Fruit fly (Drosophila melanogaster) whole organism, embryonic: ENCODE measurements around the gene mbt.
A peak's percentile ranks its signal among the peaks of the same experiment; 100 is the strongest.

ENCODE experiments used
- Atf-2 ChIP-seq: fragments of 200-800 bp; sonication (Bioruptor generic); optimal IDR thresholded peaks from 2 replicates; lab custom pipeline; 2016; ENCODE audit warnings: missing biosample characterization, missing genetic modification characterization
- BEAF-32 ChIP-seq: fragments of 200-800 bp; sonication (Bioruptor generic); optimal IDR thresholded peaks from 3 replicates; lab custom pipeline; 2017; ENCODE audit warnings: missing biosample characterization, missing genetic modification characterization, mild to moderate bottlenecking, moderate library complexity, missing genetic modification reagents
- BtbVII ChIP-seq: fragments of 200-800 bp; sonication (Bioruptor generic); optimal IDR thresholded peaks from 3 replicates; lab custom pipeline; 2017; ENCODE audit warnings: missing biosample characterization, mild to moderate bottlenecking, missing genetic modification characterization
- Bteb2 ChIP-seq: fragments of 200-800 bp; sonication (Bioruptor generic); optimal IDR thresholded peaks from 2 replicates; lab custom pipeline; 2016; ENCODE audit warnings: missing biosample characterization, missing genetic modification characterization
- CG10147 ChIP-seq: fragments of 200-800 bp; sonication (Bioruptor generic); optimal IDR thresholded peaks from 2 replicates; lab custom pipeline; 2019; ENCODE audit warnings: missing biosample characterization, mild to moderate bottlenecking, missing genetic modification characterization, moderate library complexity
- CG10462 ChIP-seq: fragments of 200-800 bp; sonication (Bioruptor generic); optimal IDR thresholded peaks from 2 replicates; lab custom pipeline; 2016; ENCODE audit warnings: missing biosample characterization, missing genetic modification characterization
- CG11560 ChIP-seq: fragments of 200-800 bp; sonication (Bioruptor generic); IDR thresholded peaks from 3 replicates; pipeline ENCODE4 v1.3.6; 2022; ENCODE audit warnings: missing biosample characterization, missing genetic modification characterization
- CG11695 ChIP-seq: fragments of 200-800 bp; sonication (Bioruptor generic); IDR thresholded peaks from 3 replicates; pipeline ENCODE4 v1.3.6; 2022; ENCODE audit warnings: missing biosample characterization, missing genetic modification characterization
- CG12769 ChIP-seq: fragments of 200-800 bp; sonication (Bioruptor generic); optimal IDR thresholded peaks from 2 replicates; lab custom pipeline; 2019; ENCODE audit warnings: missing biosample characterization, mild to moderate bottlenecking, missing genetic modification characterization, moderate library complexity
- CG12942 ChIP-seq: fragments of 200-800 bp; sonication (Bioruptor generic); optimal IDR thresholded peaks from 3 replicates; lab custom pipeline; 2016; ENCODE audit warnings: missing biosample characterization, missing genetic modification characterization
- CG13624 ChIP-seq: fragments of 200-800 bp; sonication (Bioruptor generic); optimal IDR thresholded peaks from 2 replicates; lab custom pipeline; 2016; ENCODE audit warnings: missing biosample characterization, missing genetic modification characterization
- CG13894 ChIP-seq: fragments of 200-800 bp; sonication (Bioruptor generic); optimal IDR thresholded peaks from 3 replicates; lab custom pipeline; 2018; ENCODE audit warnings: missing biosample characterization, mild to moderate bottlenecking, missing genetic modification characterization, moderate library complexity
- CG14050 ChIP-seq: fragments of 200-800 bp; sonication (Bioruptor generic); IDR thresholded peaks from 3 replicates; pipeline ENCODE4 v1.3.6; 2022; ENCODE audit warnings: missing biosample characterization, missing genetic modification characterization
- CG1602 ChIP-seq: fragments of 200-800 bp; sonication (Bioruptor generic); optimal IDR thresholded peaks from 3 replicates; lab custom pipeline; 2016; ENCODE audit warnings: missing biosample characterization, missing genetic modification characterization
- CG17359 ChIP-seq: fragments of 200-800 bp; sonication (Bioruptor generic); optimal IDR thresholded peaks from 3 replicates; lab custom pipeline; 2018; ENCODE audit warnings: missing biosample characterization, mild to moderate bottlenecking, missing genetic modification characterization, moderate library complexity
- CG1792 ChIP-seq: fragments of 200-800 bp; sonication (Bioruptor generic); optimal IDR thresholded peaks from 2 replicates; lab custom pipeline; 2016; ENCODE audit warnings: missing biosample characterization, missing genetic modification characterization
- CG18619 ChIP-seq: fragments of 200-800 bp; sonication (Bioruptor generic); optimal IDR thresholded peaks from 3 replicates; lab custom pipeline; 2017; ENCODE audit warnings: missing biosample characterization, mild to moderate bottlenecking, missing genetic modification characterization
- CG2120 ChIP-seq: fragments of 200-800 bp; sonication (Bioruptor generic); optimal IDR thresholded peaks from 3 replicates; lab custom pipeline; 2016; ENCODE audit warnings: missing biosample characterization, missing genetic modification characterization
- CG2678 ChIP-seq: fragments of 200-800 bp; sonication (Bioruptor generic); optimal IDR thresholded peaks from 3 replicates; lab custom pipeline; 2019; ENCODE audit warnings: missing biosample characterization, mild to moderate bottlenecking, missing genetic modification characterization, moderate library complexity
- CG30020 ChIP-seq: fragments of 200-800 bp; optimal IDR thresholded peaks from 2 replicates; lab custom pipeline; 2019; ENCODE audit warnings: missing biosample characterization, mild to moderate bottlenecking, missing genetic modification characterization, moderate library complexity
- CG3163 ChIP-seq: fragments of 200-800 bp; sonication (Bioruptor generic); optimal IDR thresholded peaks from 3 replicates; lab custom pipeline; 2016; ENCODE audit warnings: missing biosample characterization, missing genetic modification characterization
- CG32532 ChIP-seq: fragments of 200-800 bp; sonication (Bioruptor generic); IDR thresholded peaks from 2 replicates; pipeline ENCODE4 v1.3.6; 2022; ENCODE audit warnings: missing biosample characterization, missing genetic modification characterization
- CG6854 ChIP-seq: fragments of 200-800 bp; sonication (Bioruptor generic); optimal IDR thresholded peaks from 3 replicates; lab custom pipeline; 2017; ENCODE audit warnings: missing biosample characterization, mild to moderate bottlenecking, missing genetic modification characterization
- CG9437 ChIP-seq: fragments of 200-800 bp; sonication (Bioruptor generic); optimal IDR thresholded peaks from 2 replicates; lab custom pipeline; 2018; ENCODE audit warnings: missing biosample characterization, mild to moderate bottlenecking, missing genetic modification characterization
- CG9932 ChIP-seq: fragments of 200-800 bp; sonication (Bioruptor generic); IDR thresholded peaks from 2 replicates; pipeline ENCODE4 v1.3.6; 2022; ENCODE audit warnings: missing biosample characterization, missing genetic modification characterization
- CTCF ChIP-seq: fragments of 200-800 bp; sonication (Bioruptor generic); optimal IDR thresholded peaks from 2 replicates; lab custom pipeline; 2017; ENCODE audit warnings: missing biosample characterization, mild to moderate bottlenecking, missing genetic modification characterization, moderate library complexity
- Hsf ChIP-seq: fragments of 200-800 bp; sonication (Bioruptor generic); optimal IDR thresholded peaks from 3 replicates; lab custom pipeline; 2016; ENCODE audit warnings: missing biosample characterization, missing genetic modification characterization
- Kr ChIP-seq: fragments of 200-800 bp; sonication (Bioruptor generic); optimal IDR thresholded peaks from 2 replicates; lab custom pipeline; 2017; ENCODE audit warnings: missing biosample characterization, mild to moderate bottlenecking, missing genetic modification characterization
- MTF-1 ChIP-seq: fragments of 200-800 bp; sonication (Bioruptor generic); optimal IDR thresholded peaks from 2 replicates; lab custom pipeline; 2018; ENCODE audit warnings: missing biosample characterization, mild to moderate bottlenecking, missing genetic modification characterization, borderline replicate concordance
- Ravus ChIP-seq: fragments of 200-800 bp; sonication (Bioruptor generic); IDR thresholded peaks from 2 replicates; pipeline ENCODE4 v1.3.6; 2022; ENCODE audit warnings: missing biosample characterization, missing genetic modification characterization
- Rfx ChIP-seq: fragments of 200-800 bp; sonication (Bioruptor generic); IDR thresholded peaks from 2 replicates; pipeline ENCODE4 v1.3.6; 2022; ENCODE audit warnings: missing biosample characterization, missing genetic modification characterization
- Trl ChIP-seq, 3 experiments: fragments of >200 bp in 2 of 3; fragments of 200-800 bp in 1 of 3; sonication (Bioruptor generic) in 1 of 3; optimal IDR thresholded peaks; 2 replicates in 1 of 3; 3 replicates in 2 of 3; lab custom pipeline; 2016 to 2017; ENCODE audit warnings: missing biosample characterization in 1 of 3, missing genetic modification characterization in 1 of 3
- Usf ChIP-seq: fragments of 200-800 bp; sonication (Bioruptor generic); optimal IDR thresholded peaks from 2 replicates; lab custom pipeline; 2017; ENCODE audit warnings: missing genotype, missing biosample characterization, missing genetic modification characterization
- cas ChIP-seq: fragments of 200-800 bp; sonication (Bioruptor generic); IDR thresholded peaks from 2 replicates; pipeline ENCODE4 v1.3.6; 2022; ENCODE audit warnings: missing biosample characterization, missing genetic modification characterization
- dmrt11E ChIP-seq: fragments of 200-800 bp; sonication (Bioruptor generic); optimal IDR thresholded peaks from 3 replicates; lab custom pipeline; 2018; ENCODE audit warnings: missing biosample characterization, mild to moderate bottlenecking, missing genetic modification characterization, moderate library complexity
- emc ChIP-seq: fragments of 200-800 bp; sonication (Bioruptor generic); optimal IDR thresholded peaks from 2 replicates; lab custom pipeline; 2016; ENCODE audit warnings: missing biosample characterization, missing genetic modification characterization
- gfzf ChIP-seq: fragments of 200-800 bp; sonication (Bioruptor generic); optimal IDR thresholded peaks from 2 replicates; lab custom pipeline; 2016; ENCODE audit warnings: missing biosample characterization, mild to moderate bottlenecking, missing genetic modification characterization, moderate library complexity
- grau ChIP-seq: fragments of 200-800 bp; optimal IDR thresholded peaks from 3 replicates; lab custom pipeline; 2019; ENCODE audit warnings: missing biosample characterization, mild to moderate bottlenecking, missing genetic modification characterization, moderate library complexity
- h ChIP-seq: fragments of >200 bp; optimal IDR thresholded peaks from 2 replicates; lab custom pipeline; 2017
- hb ChIP-seq: fragments of 200-800 bp; sonication (Bioruptor generic); IDR thresholded peaks from 3 replicates; pipeline ENCODE4 v1.3.6; 2022; ENCODE audit warnings: missing biosample characterization, missing genetic modification characterization; ENCODE audit not compliant: partially characterized antibody
- inv ChIP-seq: fragments of 200-800 bp; sonication (Bioruptor generic); IDR thresholded peaks from 2 replicates; pipeline ENCODE4 v1.3.6; 2022; ENCODE audit warnings: missing biosample characterization, missing genetic modification characterization; ENCODE audit not compliant: partially characterized antibody
- kni ChIP-seq: fragments of 200-800 bp; sonication (Bioruptor generic); optimal IDR thresholded peaks from 3 replicates; lab custom pipeline; 2017; ENCODE audit warnings: mild to moderate bottlenecking, missing biosample characterization, missing genetic modification reagents, missing genetic modification characterization
- onecut ChIP-seq: fragments of 200-800 bp; sonication (Bioruptor generic); IDR thresholded peaks from 2 replicates; pipeline ENCODE4 v1.3.6; 2022; ENCODE audit warnings: missing biosample characterization, missing genetic modification characterization
- prd ChIP-seq, 3 experiments: fragments of >200 bp in 2 of 3; fragments of 200-800 bp in 1 of 3; sonication (Bioruptor generic) in 1 of 3; optimal IDR thresholded peaks in 2 of 3; IDR thresholded peaks in 1 of 3; 2 replicates in 2 of 3; 3 replicates in 1 of 3; pipeline versions ENCODE4 v1.3.6 to Lab custom; 2017 to 2022; ENCODE audit warnings: missing biosample characterization in 1 of 3, missing genetic modification characterization in 1 of 3
- row ChIP-seq: fragments of 200-800 bp; sonication (Bioruptor generic); IDR thresholded peaks from 3 replicates; pipeline ENCODE4 v1.3.6; 2022; ENCODE audit warnings: missing biosample characterization, missing genetic modification characterization
- sens ChIP-seq: fragments of 200-800 bp; sonication (Bioruptor generic); peaks from one replicate; lab custom pipeline; 2016; ENCODE audit warnings: missing biosample characterization, missing genetic modification characterization
- sens-2 ChIP-seq: fragments of 200-800 bp; sonication (Bioruptor generic); IDR thresholded peaks from 2 replicates; pipeline ENCODE4 v1.3.6; 2022; ENCODE audit warnings: missing biosample characterization, missing genetic modification characterization
- sna ChIP-seq: fragments of 200-800 bp; sonication (Bioruptor generic); IDR thresholded peaks from 2 replicates; pipeline ENCODE4 v1.3.6; 2022; ENCODE audit warnings: missing biosample characterization, missing genetic modification characterization; ENCODE audit not compliant: partially characterized antibody
- sob ChIP-seq: fragments of 200-800 bp; sonication (Bioruptor generic); IDR thresholded peaks from 2 replicates; pipeline ENCODE4 v1.3.6; 2022; ENCODE audit warnings: missing biosample characterization, missing genetic modification characterization
- unpg ChIP-seq: fragments of 200-800 bp; sonication (Bioruptor generic); optimal IDR thresholded peaks from 3 replicates; lab custom pipeline; 2018; ENCODE audit warnings: missing biosample characterization, mild to moderate bottlenecking, missing genetic modification characterization, moderate library complexity
- vvl ChIP-seq: fragments of 200-800 bp; sonication (Bioruptor generic); IDR thresholded peaks from 2 replicates; pipeline ENCODE4 v1.3.6; 2022; ENCODE audit warnings: missing biosample characterization, missing genetic modification characterization
- wor ChIP-seq: fragments of 200-800 bp; sonication (Bioruptor generic); IDR thresholded peaks from 2 replicates; pipeline ENCODE4 v1.3.6; 2022; ENCODE audit warnings: missing biosample characterization, missing genetic modification characterization

Gene mbt

DNA sequence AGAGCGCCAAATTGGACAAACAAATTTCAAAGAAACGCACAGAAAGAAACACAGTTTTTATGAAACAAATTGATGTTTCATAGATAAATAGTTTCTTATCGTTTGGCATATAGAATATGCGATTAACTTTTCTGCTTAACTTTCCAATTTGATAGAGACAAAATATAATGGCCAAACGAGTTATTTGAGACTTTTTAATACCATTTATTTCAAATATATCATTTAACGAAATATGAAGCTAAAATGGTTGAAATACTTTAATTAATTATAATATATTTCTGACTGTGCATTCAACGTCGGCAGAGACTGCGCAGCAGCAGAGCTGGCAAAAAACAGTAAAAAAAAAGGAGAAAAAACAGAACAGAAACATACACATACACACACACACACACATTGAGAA is 24.9 kb upstream of the mbt start (continued):
- TF ChIP-seq cas (GFP tag; lab: Robert Waterston, UW) (no peak), CG17359 (tag; lab: Kevin White, UChicago) (peak; percentile 20), gfzf (GFP tag; lab: Kevin White, UChicago) (no peak), CG9437 (no peak), Ravus (GFP tag; lab: Robert Waterston, UW) (no peak), CG6854 (GFP tag; lab: Kevin White, UChicago) (peak; percentile 5), CG9932 (GFP tag; lab: Robert Waterston, UW) (peak; percentile 36; the same call in 1 of the 2 replicates), CG2678 (tag; lab: Kevin White, UChicago) (peak; percentile 58), row (GFP tag; lab: Robert Waterston, UW) (peak; percentile 60), hb (GFP tag; lab: Robert Waterston, UW) (no peak), Bteb2 (GFP tag; lab: Kevin White, UChicago) (no peak), CG3163 (GFP tag; lab: Kevin White, UChicago) (no peak), h (lab: Kevin White, UChicago) (no peak), grau (peak; percentile 39), CG11560 (no peak), CG18619 (GFP tag; lab: Kevin White, UChicago) (peak; percentile 28), Trl (optimal IDR thresholded peaks at IDR 0.05; lab: Kevin White, UChicago) (peak in 1 of 2 experiments; percentile 56), Trl (GFP tag; optimal IDR thresholded peaks at IDR 0.05; lab: Kevin White, UChicago) (no peak), CG10147 (no peak), kni (GFP tag; lab: Kevin White, UChicago) (no peak), CTCF (GFP tag; lab: Kevin White, UChicago) (no peak), CG1792 (GFP tag; lab: Kevin White, UChicago) (no peak), CG32532 (peak; percentile 55; the same call in 1 of the 2 replicates), CG13624 (no peak), Kr (no peak), CG12769 (tag; lab: Kevin White, UChicago) (no peak), CG30020 (tag; lab: Kevin White, UChicago) (no peak), emc (no peak), CG1602 (GFP tag; lab: Kevin White, UChicago) (no peak), CG2120 (GFP tag; lab: Kevin White, UChicago) (peak; percentile 43), sens (GFP tag; lab: Kevin White, UChicago) (peak; percentile 61), CG12942 (no peak), inv (GFP tag; lab: Robert Waterston, UW) (no peak), CG13894 (peak; percentile 11), dmrt11E (tag; lab: Kevin White, UChicago) (no peak), wor (GFP tag; lab: Robert Waterston, UW) (no peak), BtbVII (peak; percentile 1), CG10462 (GFP tag; lab: Kevin White, UChicago) (no peak), sens-2 (GFP tag; lab: Robert Waterston, UW) (no peak), vvl (GFP tag; lab: Robert Waterston, UW) (0 out of 2 replicates have a peak, but pooled peaks have one; percentile 13), unpg (GFP tag; lab: Kevin White, UChicago) (peak; percentile 9), Hsf (GFP tag; lab: Kevin White, UChicago) (peak; percentile 2), Rfx (GFP tag; lab: Robert Waterston, UW) (0 out of 2 replicates have a peak, but pooled peaks have one; percentile 5), onecut (GFP tag; lab: Robert Waterston, UW) (no peak), Atf-2 (GFP tag; lab: Kevin White, UChicago) (no peak), Usf (no peak), MTF-1 (GFP tag; lab: Kevin White, UChicago) (no peak), CG14050 (GFP tag; lab: Robert Waterston, UW) (no peak), sna (no peak), sob (GFP tag; lab: Robert Waterston, UW) (no peak), BEAF-32 (no peak), CG11695 (no peak), prd (optimal IDR thresholded peaks at IDR 0.05; lab: Kevin White, UChicago) (no peak), prd (GFP tag; IDR thresholded peaks at IDR 0.05; lab: Robert Waterston, UW) (no peak)
